Fruit fly (Drosophila melanogaster) whole organism, embryonic: ENCODE measurements around the gene CG3294.
A peak's percentile ranks its signal among the peaks of the same experiment; 100 is the strongest.

Experiments
- Asciz ChIP-seq: fragments of 200-800 bp; sonication (Bioruptor generic); optimal IDR thresholded peaks from 2 replicates; lab custom pipeline; 2017; ENCODE audit warnings: missing biosample characterization, mild to moderate bottlenecking, missing genetic modification characterization, missing genetic modification reagents
- Bgb ChIP-seq: fragments of 200-800 bp; sonication (Bioruptor generic); IDR thresholded peaks from 2 replicates; pipeline ENCODE4 v1.3.6; 2022; ENCODE audit warnings: missing biosample characterization, missing genetic modification characterization; ENCODE audit not compliant: partially characterized antibody
- CG10565 ChIP-seq: fragments of 200-800 bp; sonication (Bioruptor generic); optimal IDR thresholded peaks from 3 replicates; lab custom pipeline; 2016; ENCODE audit warnings: missing biosample characterization, mild to moderate bottlenecking, missing genetic modification characterization
- CG10654 ChIP-seq: fragments of 200-800 bp; sonication (Bioruptor generic); optimal IDR thresholded peaks from 2 replicates; lab custom pipeline; 2016; ENCODE audit warnings: missing biosample characterization, missing genetic modification characterization
- CG1233 ChIP-seq: fragments of 200-800 bp; sonication (Bioruptor generic); optimal IDR thresholded peaks from 4 replicates; lab custom pipeline; 2018; ENCODE audit warnings: missing biosample characterization, mild to moderate bottlenecking, missing genetic modification characterization
- CG12769 ChIP-seq: fragments of 200-800 bp; sonication (Bioruptor generic); optimal IDR thresholded peaks from 2 replicates; lab custom pipeline; 2019; ENCODE audit warnings: missing biosample characterization, mild to moderate bottlenecking, missing genetic modification characterization, moderate library complexity
- CG12942 ChIP-seq: fragments of 200-800 bp; sonication (Bioruptor generic); optimal IDR thresholded peaks from 3 replicates; lab custom pipeline; 2016; ENCODE audit warnings: missing biosample characterization, missing genetic modification characterization
- CG15696 ChIP-seq: fragments of 200-800 bp; sonication (Bioruptor generic); optimal IDR thresholded peaks from 2 replicates; lab custom pipeline; 2019; ENCODE audit warnings: missing biosample characterization, mild to moderate bottlenecking, missing genetic modification characterization, moderate library complexity
- CG17359 ChIP-seq: fragments of 200-800 bp; sonication (Bioruptor generic); optimal IDR thresholded peaks from 3 replicates; lab custom pipeline; 2018; ENCODE audit warnings: missing biosample characterization, mild to moderate bottlenecking, missing genetic modification characterization, moderate library complexity
- CG17385 ChIP-seq: fragments of 200-800 bp; sonication (Bioruptor generic); optimal IDR thresholded peaks from 3 replicates; lab custom pipeline; 2018; ENCODE audit warnings: missing biosample characterization, mild to moderate bottlenecking, missing genetic modification characterization
- CG18619 ChIP-seq: fragments of 200-800 bp; sonication (Bioruptor generic); optimal IDR thresholded peaks from 3 replicates; lab custom pipeline; 2017; ENCODE audit warnings: missing biosample characterization, mild to moderate bottlenecking, missing genetic modification characterization
- CG18764 ChIP-seq: fragments of 200-800 bp; sonication (Bioruptor generic); optimal IDR thresholded peaks from 3 replicates; lab custom pipeline; 2016; ENCODE audit warnings: missing biosample characterization, missing genetic modification characterization
- CG32772 ChIP-seq: fragments of 200-800 bp; sonication (Bioruptor generic); IDR thresholded peaks from 2 replicates; pipeline ENCODE4 v1.3.6; 2022; ENCODE audit warnings: missing biosample characterization, missing genetic modification characterization
- CG33557 ChIP-seq: fragments of 200-800 bp; sonication (Bioruptor generic); optimal IDR thresholded peaks from 2 replicates; lab custom pipeline; 2019; ENCODE audit warnings: missing biosample characterization, mild to moderate bottlenecking, missing genetic modification characterization, moderate library complexity
- CG3407 ChIP-seq: fragments of 200-800 bp; sonication (Bioruptor generic); optimal IDR thresholded peaks from 2 replicates; lab custom pipeline; 2018; ENCODE audit warnings: missing biosample characterization, mild to moderate bottlenecking, missing genetic modification characterization
- CG5180 ChIP-seq: fragments of 200-800 bp; sonication (Bioruptor generic); optimal IDR thresholded peaks from 3 replicates; lab custom pipeline; 2017; ENCODE audit warnings: missing biosample characterization, missing genetic modification characterization, mild to moderate bottlenecking, moderate library complexity, missing genetic modification reagents
- CG6654 ChIP-seq: fragments of 200-800 bp; sonication (Bioruptor generic); optimal IDR thresholded peaks from 2 replicates; lab custom pipeline; 2017; ENCODE audit warnings: missing biosample characterization, mild to moderate bottlenecking, missing genetic modification characterization
- CG6765 ChIP-seq: fragments of 200-800 bp; sonication (Bioruptor generic); optimal IDR thresholded peaks from 3 replicates; lab custom pipeline; 2017; ENCODE audit warnings: missing biosample characterization, mild to moderate bottlenecking, missing genetic modification characterization
- CG7987 ChIP-seq: fragments of 200-800 bp; sonication (Bioruptor generic); optimal IDR thresholded peaks from 2 replicates; lab custom pipeline; 2018; ENCODE audit warnings: missing biosample characterization, mild to moderate bottlenecking, missing genetic modification characterization, moderate library complexity
- CG8089 ChIP-seq: fragments of 200-800 bp; sonication (Bioruptor generic); optimal IDR thresholded peaks from 3 replicates; lab custom pipeline; 2016; ENCODE audit warnings: missing biosample characterization, missing genetic modification characterization
- CG8944 ChIP-seq: fragments of 200-800 bp; sonication (Bioruptor generic); optimal IDR thresholded peaks from 3 replicates; lab custom pipeline; 2016; ENCODE audit warnings: missing biosample characterization, missing genetic modification characterization
- Eip74EF ChIP-seq, 2 experiments: fragments of 200-800 bp in 1 of 2; fragments of >200 bp in 1 of 2; sonication (Bioruptor generic) in 1 of 2; optimal IDR thresholded peaks; 2 replicates each; lab custom pipeline; 2017 to 2019; ENCODE audit warnings: missing biosample characterization in 2 of 2, missing genetic modification characterization in 2 of 2, mild to moderate bottlenecking in 1 of 2, moderate library complexity in 1 of 2
- Fer1 ChIP-seq: fragments of 200-800 bp; sonication (Bioruptor generic); optimal IDR thresholded peaks from 2 replicates; lab custom pipeline; 2017; ENCODE audit warnings: missing biosample characterization, mild to moderate bottlenecking, missing genetic modification characterization
- Fer3 ChIP-seq: fragments of 200-800 bp; sonication (Bioruptor generic); optimal IDR thresholded peaks from 2 replicates; lab custom pipeline; 2018; ENCODE audit warnings: missing biosample characterization, mild to moderate bottlenecking, missing genetic modification characterization, moderate library complexity
- HLHmδ ChIP-seq: fragments of 200-800 bp; sonication (Bioruptor generic); optimal IDR thresholded peaks from 2 replicates; lab custom pipeline; 2018; ENCODE audit warnings: missing biosample characterization, mild to moderate bottlenecking, missing genetic modification characterization, moderate library complexity
- MBD-R2 ChIP-seq: fragments of 200-800 bp; sonication (Bioruptor generic); IDR thresholded peaks from 2 replicates; pipeline ENCODE4 v1.3.6; 2022; ENCODE audit warnings: missing biosample characterization, missing genetic modification characterization
- Med ChIP-seq: fragments of 200-800 bp; sonication (Bioruptor generic); peaks from one replicate; lab custom pipeline; 2016; ENCODE audit warnings: missing biosample characterization, missing genetic modification characterization, mild to moderate bottlenecking, inconsistent platforms, moderate library complexity
- Sox102F ChIP-seq: fragments of 200-800 bp; sonication (Bioruptor generic); optimal IDR thresholded peaks from 2 replicates; lab custom pipeline; 2018; ENCODE audit warnings: missing biosample characterization, mild to moderate bottlenecking, missing genetic modification characterization, moderate library complexity
- Trl ChIP-seq, 3 experiments: fragments of >200 bp in 2 of 3; fragments of 200-800 bp in 1 of 3; sonication (Bioruptor generic) in 1 of 3; optimal IDR thresholded peaks; 2 replicates in 1 of 3; 3 replicates in 2 of 3; lab custom pipeline; 2016 to 2017; ENCODE audit warnings: missing biosample characterization in 1 of 3, missing genetic modification characterization in 1 of 3
- Xrp1 ChIP-seq: fragments of 200-800 bp; sonication (Bioruptor generic); IDR thresholded peaks from 2 replicates; pipeline ENCODE4 v1.3.6; 2022; ENCODE audit warnings: missing biosample characterization, missing genetic modification characterization
- ac ChIP-seq: fragments of 200-800 bp; sonication (Bioruptor generic); optimal IDR thresholded peaks from 3 replicates; lab custom pipeline; 2017; ENCODE audit warnings: missing biosample characterization, mild to moderate bottlenecking, missing genetic modification characterization
- amos ChIP-seq: fragments of 200-800 bp; sonication (Bioruptor generic); IDR thresholded peaks from 2 replicates; pipeline ENCODE4 v1.3.6; 2022; ENCODE audit warnings: missing biosample characterization, missing genetic modification characterization; ENCODE audit not compliant: partially characterized antibody
- ara ChIP-seq: fragments of 200-800 bp; sonication (Bioruptor generic); IDR thresholded peaks from 2 replicates; pipeline ENCODE4 v1.3.6; 2022; ENCODE audit warnings: missing biosample characterization, missing genetic modification characterization
- bowl ChIP-seq: fragments of 200-800 bp; sonication (Bioruptor generic); IDR thresholded peaks from 2 replicates; pipeline ENCODE4 v1.3.6; 2022; ENCODE audit warnings: missing biosample characterization, missing genetic modification characterization
- cad ChIP-seq: fragments of >200 bp; optimal IDR thresholded peaks from 2 replicates; lab custom pipeline; 2017; ENCODE audit warnings: missing biosample characterization, missing genetic modification characterization
- ci ChIP-seq: fragments of 200-800 bp; sonication (Bioruptor generic); IDR thresholded peaks from 3 replicates; pipeline ENCODE4 v1.3.6; 2022; ENCODE audit warnings: missing biosample characterization, missing genetic modification characterization
- crol ChIP-seq: fragments of 200-800 bp; sonication (Bioruptor generic); IDR thresholded peaks from 2 replicates; pipeline ENCODE4 v1.3.6; 2022; ENCODE audit warnings: missing biosample characterization, missing genetic modification characterization
- exex ChIP-seq: fragments of 200-800 bp; sonication (Bioruptor generic); optimal IDR thresholded peaks from 4 replicates; lab custom pipeline; 2018; ENCODE audit warnings: missing biosample characterization, mild to moderate bottlenecking, missing genetic modification characterization, moderate library complexity
- fu2 ChIP-seq: fragments of 200-800 bp; sonication (Bioruptor generic); optimal IDR thresholded peaks from 2 replicates; lab custom pipeline; 2016; ENCODE audit warnings: missing biosample characterization, missing genetic modification characterization
- grau ChIP-seq: fragments of 200-800 bp; optimal IDR thresholded peaks from 3 replicates; lab custom pipeline; 2019; ENCODE audit warnings: missing biosample characterization, mild to moderate bottlenecking, missing genetic modification characterization, moderate library complexity
- hb ChIP-seq: fragments of 200-800 bp; sonication (Bioruptor generic); IDR thresholded peaks from 3 replicates; pipeline ENCODE4 v1.3.6; 2022; ENCODE audit warnings: missing biosample characterization, missing genetic modification characterization; ENCODE audit not compliant: partially characterized antibody
- jigr1 ChIP-seq: fragments of 200-800 bp; sonication (Bioruptor generic); IDR thresholded peaks from 3 replicates; pipeline ENCODE4 v1.3.6; 2022; ENCODE audit warnings: missing biosample characterization, missing genetic modification characterization
- jumu ChIP-seq: fragments of 200-800 bp; sonication (Bioruptor generic); optimal IDR thresholded peaks from 3 replicates; lab custom pipeline; 2016; ENCODE audit warnings: missing biosample characterization, missing genetic modification characterization
- klu ChIP-seq: fragments of 200-800 bp; sonication (Bioruptor generic); IDR thresholded peaks from 2 replicates; pipeline ENCODE4 v1.3.6; 2022; ENCODE audit warnings: missing biosample characterization, missing genetic modification characterization
- lola ChIP-seq, 3 experiments: fragments of >200 bp in 2 of 3; fragments of 200-800 bp in 1 of 3; sonication (Bioruptor generic) in 1 of 3; optimal IDR thresholded peaks; 2 replicates each; lab custom pipeline; 2017 to 2019; ENCODE audit warnings: missing biosample characterization in 3 of 3, missing genetic modification characterization in 3 of 3, mild to moderate bottlenecking in 1 of 3, moderate library complexity in 1 of 3
- maf-S ChIP-seq: fragments of 200-800 bp; sonication (Bioruptor generic); optimal IDR thresholded peaks from 2 replicates; lab custom pipeline; 2016; ENCODE audit warnings: missing biosample characterization, missing genetic modification characterization
- tio ChIP-seq: fragments of 200-800 bp; sonication (Bioruptor generic); optimal IDR thresholded peaks from 2 replicates; lab custom pipeline; 2017; ENCODE audit warnings: missing biosample characterization, missing genetic modification characterization, inconsistent platforms

CG3294 gene

dm6 chr2L:4838494-4839320 is 44.4 kb downstream of the CG3294 start (continued):
- TF ChIP-seq cad (GFP tag; lab: Kevin White, UChicago) (no peak), lola (GFP tag; optimal IDR thresholded peaks at IDR 0.05; lab: Kevin White, UChicago) (peak in 1 of 3 experiments; percentile 35), Bgb (no peak), tio (GFP tag; lab: Kevin White, UChicago) (no peak), CG18764 (GFP tag; lab: Kevin White, UChicago) (peak; percentile 49), CG10565 (GFP tag; lab: Kevin White, UChicago) (no peak), bowl (GFP tag; lab: Robert Waterston, UW) (peak; percentile 5; the same call in 1 of the 2 replicates), jumu (GFP tag; lab: Kevin White, UChicago) (no peak), Trl (optimal IDR thresholded peaks at IDR 0.05; lab: Kevin White, UChicago) (no peak), Trl (GFP tag; optimal IDR thresholded peaks at IDR 0.05; lab: Kevin White, UChicago) (peak; percentile 50), CG18619 (GFP tag; lab: Kevin White, UChicago) (no peak), grau (tag; lab: Kevin White, UChicago) (no peak), CG32772 (GFP tag; lab: Robert Waterston, UW) (peak; percentile 34; the same call in 1 of the 2 replicates), CG10654 (GFP tag; lab: Kevin White, UChicago) (no peak), Xrp1 (peak; percentile 64), Sox102F (peak; percentile 55), ci (GFP tag; lab: Robert Waterston, UW) (peak; percentile 58; the same call in 2 of the 3 replicates), exex (tag; lab: Kevin White, UChicago) (peak; percentile 22), CG12769 (no peak), ac (peak; percentile 33), CG6654 (GFP tag; lab: Kevin White, UChicago) (no peak), Med (peak; percentile 65), CG8089 (GFP tag; lab: Kevin White, UChicago) (no peak), CG1233 (peak; percentile 78), CG3407 (GFP tag; lab: Kevin White, UChicago) (peak; percentile 45), Eip74EF (GFP tag; optimal IDR thresholded peaks at IDR 0.05; lab: Kevin White, UChicago) (peak in 1 of 2 experiments; percentile 16), jigr1 (GFP tag; lab: Robert Waterston, UW) (no peak), hb (GFP tag; lab: Robert Waterston, UW) (no peak), fu2 (no peak), maf-S (GFP tag; lab: Kevin White, UChicago) (peak; percentile 10), CG8944 (no peak), CG17385 (GFP tag; lab: Kevin White, UChicago) (no peak), Asciz (GFP tag; lab: Kevin White, UChicago) (peak; percentile 85), CG33557 (GFP tag; lab: Kevin White, UChicago) (peak; percentile 44), amos (GFP tag; lab: Robert Waterston, UW) (no peak), CG17359 (tag; lab: Kevin White, UChicago) (peak; percentile 85), HLHmδ (GFP tag; lab: Kevin White, UChicago) (no peak), CG5180 (GFP tag; lab: Kevin White, UChicago) (peak; percentile 60), CG15696 (tag; lab: Kevin White, UChicago) (peak; percentile 48), CG12942 (GFP tag; lab: Kevin White, UChicago) (no peak), CG7987 (peak; percentile 70), Fer1 (peak; percentile 28), crol (GFP tag; lab: Robert Waterston, UW) (peak; percentile 56; the same call in 1 of the 2 replicates), Fer3 (tag; lab: Kevin White, UChicago) (peak; percentile 45), CG6765 (GFP tag; lab: Kevin White, UChicago) (peak; percentile 19), MBD-R2 (GFP tag; lab: Robert Waterston, UW) (peak; percentile 33; the same call in 1 of the 2 replicates), klu (GFP tag; lab: Robert Waterston, UW) (no peak), ara (GFP tag; lab: Robert Waterston, UW) (peak; percentile 71)
